Fruit fly (Drosophila melanogaster): ENCODE results near the gene CG3557.

dm6 chr2L:2361893-2362807 is 23.4 kb downstream of the CG3557 start:
- TF ChIP-seq ttk (optimal IDR thresholded peaks at IDR 0.05) (no peak), insv (optimal IDR thresholded peaks at IDR 0.05) (no peak), h (optimal IDR thresholded peaks at IDR 0.05) (no peak), psq (optimal IDR thresholded peaks at IDR 0.05) (no peak), Sin3A (optimal IDR thresholded peaks at IDR 0.05) (no peak), Myc (optimal IDR thresholded peaks at IDR 0.05) (no peak)
